Worm (Caenorhabditis elegans): ENCODE results near the gene drd-1.

Gene drd-1

DNA sequence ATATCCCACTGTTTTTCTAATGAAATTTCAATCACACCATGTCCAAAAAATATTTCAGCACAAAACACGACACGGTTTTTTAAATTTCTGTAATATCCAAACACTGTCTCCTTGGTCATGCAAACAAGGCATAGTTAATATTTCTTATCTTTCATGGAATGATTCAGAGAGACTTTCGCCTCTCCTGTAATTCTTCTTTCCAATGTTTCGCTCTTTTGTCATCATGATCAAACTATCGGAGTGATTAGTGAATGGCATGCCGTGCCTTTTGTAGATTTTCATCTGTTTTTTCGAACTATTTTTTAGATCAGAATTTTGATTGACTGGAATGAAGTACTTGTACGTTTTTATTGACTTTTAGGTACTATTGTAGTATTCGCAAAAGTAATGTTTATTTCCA is 3.5 kb upstream of the drd-1 start:
- TF ChIP-seq hif-1 (tag; optimal IDR thresholded peaks at IDR 0.05), result no peak
- TF ChIP-seq nhr-11 (tag; optimal IDR thresholded peaks at IDR 0.05), result no peak
- TF ChIP-seq gei-8 (GFP tag; optimal IDR thresholded peaks at IDR 0.05), result no peak
- TF ChIP-seq lin-39 (tag; optimal IDR thresholded peaks at IDR 0.05), result no peak
- peak; percentile 78 for TF ChIP-seq hlh-11 (tag; optimal IDR thresholded peaks at IDR 0.05)
- peak; percentile 25; the same call in 1 of the 2 replicates for TF ChIP-seq tra-1 (GFP tag; IDR thresholded peaks at IDR 0.05)
- TF ChIP-seq F26F4.8 (GFP tag; conservative IDR thresholded peaks at IDR 0.05), result no peak
- TF ChIP-seq sdz-12 (GFP tag; optimal IDR thresholded peaks at IDR 0.05), result no peak
- no peak for TF ChIP-seq daf-12 (tag; optimal IDR thresholded peaks at IDR 0.05)
- peak; percentile 34 for TF ChIP-seq hlh-30 (tag; optimal IDR thresholded peaks at IDR 0.05; ENCODE audit: insufficient read depth)
- TF ChIP-seq snpc-4 (tag; optimal IDR thresholded peaks at IDR 0.05), result no peak
- peak; percentile 66 for TF ChIP-seq dve-1 (tag; optimal IDR thresholded peaks at IDR 0.05; ENCODE audit: insufficient read depth)
- no peak for TF ChIP-seq unc-62 (GFP tag; optimal IDR thresholded peaks at IDR 0.05 in 1 of 2)
- no peak for TF ChIP-seq unc-62 (tag; optimal IDR thresholded peaks at IDR 0.05)
- TF ChIP-seq mes-2 (tag; optimal IDR thresholded peaks at IDR 0.05; ENCODE audit: poor library complexity, severe bottlenecking), result peak; percentile 44
- no peak for TF ChIP-seq skn-1 (tag; optimal IDR thresholded peaks at IDR 0.05)
- no peak for TF ChIP-seq zag-1 (tag; optimal IDR thresholded peaks at IDR 0.05)
- peak; percentile 72 for TF ChIP-seq aha-1 (tag)
- TF ChIP-seq ces-1 (GFP tag; optimal IDR thresholded peaks at IDR 0.05), result no peak
- no peak for TF ChIP-seq zfp-3 (GFP tag; conservative IDR thresholded peaks at IDR 0.05)
- no peak for TF ChIP-seq cey-2 (tag; optimal IDR thresholded peaks at IDR 0.05; ENCODE audit: borderline replicate concordance, insufficient read depth)
- no peak for TF ChIP-seq lin-13 (GFP tag; optimal IDR thresholded peaks at IDR 0.05)
- TF ChIP-seq dmd-6 (GFP tag; IDR thresholded peaks at IDR 0.05), result peak; percentile 88
- no peak for TF ChIP-seq mdt-29 (GFP tag; IDR thresholded peaks at IDR 0.05)
- TF ChIP-seq T20F7.1 (GFP tag; optimal IDR thresholded peaks at IDR 0.05), result no peak
- TF ChIP-seq nhr-6 (tag; optimal IDR thresholded peaks at IDR 0.05), result peak; percentile 20
- no peak for TF ChIP-seq dmd-9 (GFP tag; IDR thresholded peaks at IDR 0.05)
- TF ChIP-seq lin-38 (GFP tag; IDR thresholded peaks at IDR 0.05), result no peak
- TF ChIP-seq zip-11 (GFP tag; IDR thresholded peaks at IDR 0.05), result no peak
- TF ChIP-seq nhr-28 (tag; optimal IDR thresholded peaks at IDR 0.05), result peak; percentile 76
- no peak for TF ChIP-seq tag-97 (GFP tag; IDR thresholded peaks at IDR 0.05)
- TF ChIP-seq vab-7 (GFP tag; IDR thresholded peaks at IDR 0.05), result no peak
- TF ChIP-seq Y5F2A.4 (GFP tag; optimal IDR thresholded peaks at IDR 0.05), result no peak
- no peak for TF ChIP-seq saeg-2 (GFP tag; IDR thresholded peaks at IDR 0.05)
- no peak for TF ChIP-seq arid-1 (GFP tag; conservative IDR thresholded peaks at IDR 0.05)
- no peak for TF ChIP-seq T26A8.4 (GFP tag; IDR thresholded peaks at IDR 0.05)
- TF ChIP-seq nhr-76 (tag; optimal IDR thresholded peaks at IDR 0.05), result no peak
- TF ChIP-seq jun-1 (tag; optimal IDR thresholded peaks at IDR 0.05), result no peak
- no peak for TF ChIP-seq ceh-62 (tag; optimal IDR thresholded peaks at IDR 0.05)
- peak; percentile 65 for TF ChIP-seq nhr-77 (tag; optimal IDR thresholded peaks at IDR 0.05)
- TF ChIP-seq rbr-2 (tag; optimal IDR thresholded peaks at IDR 0.05), result no peak
- TF ChIP-seq R02D3.7 (tag; optimal IDR thresholded peaks at IDR 0.05), result no peak
- TF ChIP-seq ama-1 (optimal IDR thresholded peaks at IDR 0.05), result no peak
- TF ChIP-seq daf-8 (GFP tag; IDR thresholded peaks at IDR 0.05), result no peak
- TF ChIP-seq nhr-237 (tag; optimal IDR thresholded peaks at IDR 0.05), result no peak
- no peak for TF ChIP-seq nhr-41 (GFP tag; IDR thresholded peaks at IDR 0.05)
- peak; percentile 37 for TF ChIP-seq nhr-48 (tag; optimal IDR thresholded peaks at IDR 0.05)
- peak; percentile 81 for TF ChIP-seq pqm-1 (tag; optimal IDR thresholded peaks at IDR 0.05)
- no peak for TF ChIP-seq F37D6.2 (tag; optimal IDR thresholded peaks at IDR 0.05)
- peak; percentile 2 for TF ChIP-seq mxl-3 (GFP tag; optimal IDR thresholded peaks at IDR 0.05)
- no peak for TF ChIP-seq lim-7 (GFP tag; IDR thresholded peaks at IDR 0.05)
- TF ChIP-seq mep-1 (tag; optimal IDR thresholded peaks at IDR 0.05), result no peak
- no peak for TF ChIP-seq dpl-1 (GFP tag; optimal IDR thresholded peaks at IDR 0.05)
